Fruit fly (Drosophila melanogaster) whole organism, embryonic: ENCODE measurements around the gene Hap40.

Experiments
- Atf-2 ChIP-seq: fragments of 200-800 bp; sonication (Bioruptor generic); optimal IDR thresholded peaks from 2 replicates; lab custom pipeline; 2016; ENCODE audit warnings: missing biosample characterization, missing genetic modification characterization
- Blimp-1 ChIP-seq: fragments of 200-800 bp; sonication (Bioruptor generic); optimal IDR thresholded peaks from 3 replicates; lab custom pipeline; 2018; ENCODE audit warnings: missing biosample characterization, missing genetic modification characterization, mild to moderate bottlenecking, moderate library complexity, missing genetic modification reagents
- CG12071 ChIP-seq: fragments of 200-800 bp; sonication (Bioruptor generic); optimal IDR thresholded peaks from 3 replicates; lab custom pipeline; 2018; ENCODE audit warnings: missing biosample characterization, mild to moderate bottlenecking, missing genetic modification characterization
- CG13624 ChIP-seq: fragments of 200-800 bp; sonication (Bioruptor generic); optimal IDR thresholded peaks from 2 replicates; lab custom pipeline; 2016; ENCODE audit warnings: missing biosample characterization, missing genetic modification characterization
- CG13775 ChIP-seq: fragments of 200-800 bp; sonication (Bioruptor generic); optimal IDR thresholded peaks from 3 replicates; lab custom pipeline; 2017; ENCODE audit warnings: missing biosample characterization, mild to moderate bottlenecking, missing genetic modification characterization
- CG14860 ChIP-seq: fragments of 200-800 bp; sonication (Bioruptor generic); IDR thresholded peaks from 3 replicates; pipeline ENCODE4 v1.3.6; 2022; ENCODE audit warnings: missing biosample characterization, missing genetic modification characterization; ENCODE audit not compliant: partially characterized antibody
- CG16815 ChIP-seq: fragments of 200-800 bp; sonication (Bioruptor generic); optimal IDR thresholded peaks from 3 replicates; lab custom pipeline; 2017; ENCODE audit warnings: missing biosample characterization, mild to moderate bottlenecking, missing genetic modification characterization
- CG17328 ChIP-seq: fragments of 200-800 bp; sonication (Bioruptor generic); IDR thresholded peaks from 2 replicates; pipeline ENCODE4 v1.3.6; 2022; ENCODE audit warnings: missing biosample characterization, missing genetic modification characterization
- CG17359 ChIP-seq: fragments of 200-800 bp; sonication (Bioruptor generic); optimal IDR thresholded peaks from 3 replicates; lab custom pipeline; 2018; ENCODE audit warnings: missing biosample characterization, mild to moderate bottlenecking, missing genetic modification characterization, moderate library complexity
- CG17361 ChIP-seq: fragments of 200-800 bp; sonication (Bioruptor generic); IDR thresholded peaks from 3 replicates; pipeline ENCODE4 v1.3.6; 2022; ENCODE audit warnings: missing biosample characterization, missing genetic modification characterization
- CG1792 ChIP-seq: fragments of 200-800 bp; sonication (Bioruptor generic); optimal IDR thresholded peaks from 2 replicates; lab custom pipeline; 2016; ENCODE audit warnings: missing biosample characterization, missing genetic modification characterization
- CG33213 ChIP-seq: fragments of 200-800 bp; sonication (Bioruptor generic); optimal IDR thresholded peaks from 3 replicates; lab custom pipeline; 2016; ENCODE audit warnings: missing biosample characterization, missing genetic modification characterization
- CG3847 ChIP-seq: fragments of 200-800 bp; sonication (Bioruptor generic); IDR thresholded peaks from 2 replicates; pipeline ENCODE4 v1.3.6; 2022; ENCODE audit warnings: missing biosample characterization, missing genetic modification characterization
- CG4328 ChIP-seq: fragments of 200-800 bp; sonication (Bioruptor generic); optimal IDR thresholded peaks from 3 replicates; lab custom pipeline; 2017; ENCODE audit warnings: missing biosample characterization, missing genetic modification reagents, missing genetic modification characterization
- CG4404 ChIP-seq: fragments of 200-800 bp; sonication (Bioruptor generic); IDR thresholded peaks from 2 replicates; pipeline ENCODE4 v1.3.6; 2022; ENCODE audit warnings: missing biosample characterization, missing genetic modification characterization
- CG4424 ChIP-seq: fragments of 200-800 bp; sonication (Bioruptor generic); optimal IDR thresholded peaks from 3 replicates; lab custom pipeline; 2016; ENCODE audit warnings: missing biosample characterization, missing genetic modification characterization
- CG6272 ChIP-seq: fragments of 200-800 bp; sonication (Bioruptor generic); IDR thresholded peaks from 2 replicates; pipeline ENCODE4 v1.3.6; 2022; ENCODE audit warnings: missing biosample characterization, missing genetic modification characterization
- CG6813 ChIP-seq: fragments of 200-800 bp; sonication (Bioruptor generic); optimal IDR thresholded peaks from 2 replicates; lab custom pipeline; 2017; ENCODE audit warnings: missing biosample characterization, missing genetic modification characterization, mild to moderate bottlenecking, moderate library complexity, missing genetic modification reagents
- CG7357 ChIP-seq: fragments of 200-800 bp; sonication (Bioruptor generic); IDR thresholded peaks from 3 replicates; pipeline ENCODE4 v1.3.6; 2022; ENCODE audit warnings: missing biosample characterization, missing genetic modification characterization
- CG9932 ChIP-seq: fragments of 200-800 bp; sonication (Bioruptor generic); IDR thresholded peaks from 2 replicates; pipeline ENCODE4 v1.3.6; 2022; ENCODE audit warnings: missing biosample characterization, missing genetic modification characterization
- CrebB ChIP-seq: fragments of 200-800 bp; sonication (Bioruptor generic); optimal IDR thresholded peaks from 3 replicates; lab custom pipeline; 2018; ENCODE audit warnings: missing biosample characterization, mild to moderate bottlenecking, missing genetic modification characterization
- Dad ChIP-seq: fragments of 200-800 bp; sonication (Bioruptor generic); optimal IDR thresholded peaks from 3 replicates; lab custom pipeline; 2016; ENCODE audit warnings: missing biosample characterization, missing genetic modification characterization
- Deaf1 ChIP-seq: fragments of 200-800 bp; optimal IDR thresholded peaks from 3 replicates; lab custom pipeline; 2019; ENCODE audit warnings: missing biosample characterization, mild to moderate bottlenecking, missing genetic modification characterization, moderate library complexity
- Dll ChIP-seq: fragments of 200-800 bp; sonication (Bioruptor generic); IDR thresholded peaks from 4 replicates; pipeline ENCODE4 v1.3.6; 2022; ENCODE audit warnings: missing biosample characterization, missing genetic modification characterization; ENCODE audit not compliant: partially characterized antibody
- Doc3 ChIP-seq: fragments of 200-800 bp; sonication (Bioruptor generic); IDR thresholded peaks from 3 replicates; pipeline ENCODE4 v1.3.6; 2022; ENCODE audit warnings: missing biosample characterization, missing genetic modification characterization; ENCODE audit not compliant: partially characterized antibody
- Gsc ChIP-seq: fragments of 200-800 bp; sonication (Bioruptor generic); IDR thresholded peaks from 2 replicates; pipeline ENCODE4 v1.3.6; 2022; ENCODE audit warnings: missing biosample characterization, missing genetic modification characterization
- HLH3B ChIP-seq: fragments of 200-800 bp; sonication (Bioruptor generic); IDR thresholded peaks from 2 replicates; pipeline ENCODE4 v1.3.6; 2022; ENCODE audit warnings: missing biosample characterization, missing genetic modification characterization
- HLHmδ ChIP-seq: fragments of 200-800 bp; sonication (Bioruptor generic); optimal IDR thresholded peaks from 2 replicates; lab custom pipeline; 2018; ENCODE audit warnings: missing biosample characterization, mild to moderate bottlenecking, missing genetic modification characterization, moderate library complexity
- Hr3 ChIP-seq: fragments of 200-800 bp; sonication (Bioruptor generic); optimal IDR thresholded peaks from 3 replicates; lab custom pipeline; 2016; ENCODE audit warnings: missing biosample characterization, missing genetic modification characterization
- Nf-YA ChIP-seq: fragments of 200-800 bp; sonication (Bioruptor generic); IDR thresholded peaks from 2 replicates; pipeline ENCODE4 v1.3.6; 2022; ENCODE audit warnings: missing biosample characterization, missing genetic modification characterization
- Oaz ChIP-seq: fragments of 200-800 bp; sonication (Bioruptor generic); IDR thresholded peaks from 2 replicates; pipeline ENCODE4 v1.3.6; 2022; ENCODE audit warnings: missing biosample characterization, missing genetic modification characterization
- Rx ChIP-seq: fragments of 200-800 bp; sonication (Bioruptor generic); IDR thresholded peaks from 2 replicates; pipeline ENCODE4 v1.3.6; 2022; ENCODE audit warnings: missing biosample characterization, missing genetic modification characterization
- Usf ChIP-seq: fragments of 200-800 bp; sonication (Bioruptor generic); optimal IDR thresholded peaks from 2 replicates; lab custom pipeline; 2017; ENCODE audit warnings: missing genotype, missing biosample characterization, missing genetic modification characterization
- ac ChIP-seq: fragments of 200-800 bp; sonication (Bioruptor generic); optimal IDR thresholded peaks from 3 replicates; lab custom pipeline; 2017; ENCODE audit warnings: missing biosample characterization, mild to moderate bottlenecking, missing genetic modification characterization
- fd102C ChIP-seq: fragments of 200-800 bp; sonication (Bioruptor generic); optimal IDR thresholded peaks from 2 replicates; lab custom pipeline; 2018; ENCODE audit warnings: missing biosample characterization, mild to moderate bottlenecking, missing genetic modification characterization, moderate library complexity
- fu2 ChIP-seq: fragments of 200-800 bp; sonication (Bioruptor generic); optimal IDR thresholded peaks from 2 replicates; lab custom pipeline; 2016; ENCODE audit warnings: missing biosample characterization, missing genetic modification characterization
- gcm2 ChIP-seq: fragments of 200-800 bp; sonication (Bioruptor generic); optimal IDR thresholded peaks from 2 replicates; lab custom pipeline; 2016; ENCODE audit warnings: missing biosample characterization, missing genetic modification characterization
- grau ChIP-seq: fragments of 200-800 bp; optimal IDR thresholded peaks from 3 replicates; lab custom pipeline; 2019; ENCODE audit warnings: missing biosample characterization, mild to moderate bottlenecking, missing genetic modification characterization, moderate library complexity
- grn ChIP-seq: fragments of 200-800 bp; sonication (Bioruptor generic); optimal IDR thresholded peaks from 3 replicates; lab custom pipeline; 2017; ENCODE audit warnings: missing biosample characterization, missing genetic modification characterization
- insv ChIP-seq, 2 experiments: fragments of 200-800 bp; sonication (Bioruptor generic); optimal IDR thresholded peaks; 3 replicates each; lab custom pipeline; 2016 to 2018; ENCODE audit warnings: missing biosample characterization in 2 of 2, missing genetic modification characterization in 2 of 2
- nmo ChIP-seq: fragments of 200-800 bp; sonication (Bioruptor generic); optimal IDR thresholded peaks from 2 replicates; lab custom pipeline; 2018; ENCODE audit warnings: missing biosample characterization, mild to moderate bottlenecking, missing genetic modification characterization, moderate library complexity
- odd ChIP-seq: fragments of 200-800 bp; sonication (Bioruptor generic); optimal IDR thresholded peaks from 2 replicates; lab custom pipeline; 2017; ENCODE audit warnings: missing biosample characterization, mild to moderate bottlenecking, missing genetic modification characterization
- pzg ChIP-seq: fragments of 200-800 bp; sonication (Bioruptor generic); optimal IDR thresholded peaks from 3 replicates; lab custom pipeline; 2018; ENCODE audit warnings: missing biosample characterization, mild to moderate bottlenecking, missing genetic modification characterization, moderate library complexity
- repo ChIP-seq: fragments of 200-800 bp; sonication (Bioruptor generic); optimal IDR thresholded peaks from 2 replicates; lab custom pipeline; 2016; ENCODE audit warnings: missing biosample characterization, missing genetic modification characterization
- sc ChIP-seq, 3 experiments: fragments of >200 bp in 2 of 3; fragments of 200-800 bp in 1 of 3; sonication (Bioruptor generic) in 1 of 3; optimal IDR thresholded peaks; 2 replicates in 2 of 3; 3 replicates in 1 of 3; lab custom pipeline; 2017; ENCODE audit warnings: mild to moderate bottlenecking in 1 of 3, missing biosample characterization in 1 of 3, missing genetic modification characterization in 1 of 3, missing genetic modification reagents in 1 of 3
- slou ChIP-seq: fragments of 200-800 bp; sonication (Bioruptor generic); optimal IDR thresholded peaks from 3 replicates; lab custom pipeline; 2016; ENCODE audit warnings: missing biosample characterization, missing genetic modification characterization
- sug ChIP-seq: fragments of 200-800 bp; optimal IDR thresholded peaks from 2 replicates; lab custom pipeline; 2019; ENCODE audit warnings: missing biosample characterization, mild to moderate bottlenecking, missing genetic modification characterization, moderate library complexity
- tll ChIP-seq, 2 experiments: fragments of 200-800 bp in 1 of 2; fragments of >200 bp in 1 of 2; sonication (Bioruptor generic) in 1 of 2; optimal IDR thresholded peaks; 2 replicates each; lab custom pipeline; 2017 to 2019; ENCODE audit warnings: missing biosample characterization in 2 of 2, missing genetic modification characterization in 2 of 2, mild to moderate bottlenecking in 1 of 2, moderate library complexity in 1 of 2
- unpg ChIP-seq: fragments of 200-800 bp; sonication (Bioruptor generic); optimal IDR thresholded peaks from 3 replicates; lab custom pipeline; 2018; ENCODE audit warnings: missing biosample characterization, mild to moderate bottlenecking, missing genetic modification characterization, moderate library complexity
- wor ChIP-seq: fragments of 200-800 bp; sonication (Bioruptor generic); IDR thresholded peaks from 2 replicates; pipeline ENCODE4 v1.3.6; 2022; ENCODE audit warnings: missing biosample characterization, missing genetic modification characterization

Gene Hap40

dm6 chrX:15740288-15740726 lies 36.4 kb downstream of the Hap40 start (continued):
- TF ChIP-seq CG4424: peak; percentile 19
- peak; percentile 26; the same call in 1 of the 3 replicates for TF ChIP-seq CG7357 (GFP tag; lab: Robert Waterston, UW)
- TF ChIP-seq Deaf1 (tag; lab: Kevin White, UChicago): peak; percentile 77
- TF ChIP-seq Nf-YA (GFP tag; lab: Robert Waterston, UW): 0 out of 2 replicates have a peak, but pooled peaks have one; percentile 48
- peak; percentile 48 for TF ChIP-seq Blimp-1 (GFP tag; lab: Kevin White, UChicago)
- TF ChIP-seq CG14860: no peak
- TF ChIP-seq Oaz (GFP tag; lab: Robert Waterston, UW): peak; percentile 58
- TF ChIP-seq Usf: no peak
- TF ChIP-seq HLH3B (GFP tag; lab: Robert Waterston, UW): peak; percentile 68
- peak; percentile 3 for TF ChIP-seq Atf-2 (GFP tag; lab: Kevin White, UChicago)
- TF ChIP-seq Dad (GFP tag; lab: Kevin White, UChicago): peak; percentile 31
- peak; percentile 78 for TF ChIP-seq CG3847
- TF ChIP-seq CG6813: peak; percentile 37
- TF ChIP-seq grau (tag; lab: Kevin White, UChicago): peak; percentile 78
- peak; percentile 58 for TF ChIP-seq CG4328 (GFP tag; lab: Kevin White, UChicago)
- TF ChIP-seq insv (GFP tag; optimal IDR thresholded peaks at IDR 0.05; lab: Kevin White, UChicago): peak in 1 of 2 experiments; percentile 27
- no peak for TF ChIP-seq ac (GFP tag; lab: Kevin White, UChicago)
- TF ChIP-seq CG12071 (GFP tag; lab: Kevin White, UChicago): peak; percentile 67
- TF ChIP-seq CG33213 (GFP tag; lab: Kevin White, UChicago): peak; percentile 28
- peak; percentile 9; the same call in 1 of the 2 replicates for TF ChIP-seq CG6272 (GFP tag; lab: Robert Waterston, UW)
- peak; percentile 41 for TF ChIP-seq Hr3
- peak; percentile 62 for TF ChIP-seq odd (GFP tag; lab: Kevin White, UChicago)
- TF ChIP-seq pzg (GFP tag; lab: Kevin White, UChicago): peak; percentile 7
- no peak for TF ChIP-seq repo (GFP tag; lab: Kevin White, UChicago)
- TF ChIP-seq Dll (GFP tag; lab: Robert Waterston, UW): no peak
- peak; percentile 35 for TF ChIP-seq grn (GFP tag; lab: Kevin White, UChicago)
- peak; percentile 59 for TF ChIP-seq CG17361 (GFP tag; lab: Robert Waterston, UW)
- no peak for TF ChIP-seq HLHmδ (GFP tag; lab: Kevin White, UChicago)
- TF ChIP-seq nmo (GFP tag; lab: Kevin White, UChicago): peak; percentile 53
- peak; percentile 48 for TF ChIP-seq CG16815 (GFP tag; lab: Kevin White, UChicago)
- no peak for TF ChIP-seq fd102C
- TF ChIP-seq unpg (GFP tag; lab: Kevin White, UChicago): peak; percentile 77
- TF ChIP-seq CG13624 (GFP tag; lab: Kevin White, UChicago): peak; percentile 40
- peak; percentile 9 for TF ChIP-seq slou
- peak; percentile 50 for TF ChIP-seq CrebB
- peak; percentile 29 for TF ChIP-seq CG1792
- TF ChIP-seq CG13775: peak; percentile 48
- TF ChIP-seq fu2 (GFP tag; lab: Kevin White, UChicago): peak; percentile 37
- TF ChIP-seq gcm2 (GFP tag; lab: Kevin White, UChicago): peak; percentile 45
- no peak for TF ChIP-seq Doc3 (GFP tag; lab: Robert Waterston, UW)
- no peak for TF ChIP-seq tll (GFP tag; optimal IDR thresholded peaks at IDR 0.05; lab: Kevin White, UChicago)
- TF ChIP-seq Rx: peak; percentile 50; the same call in 1 of the 2 replicates
- TF ChIP-seq CG17359 (tag; lab: Kevin White, UChicago): peak; percentile 79
- peak; percentile 50 for TF ChIP-seq CG4404 (GFP tag; lab: Robert Waterston, UW)
- 0 out of 2 replicates have a peak, but pooled peaks have one; percentile 30 for TF ChIP-seq Gsc (GFP tag; lab: Robert Waterston, UW)
- no peak for TF ChIP-seq wor (GFP tag; lab: Robert Waterston, UW)
- TF ChIP-seq sc (optimal IDR thresholded peaks at IDR 0.05; lab: Kevin White, UChicago): no peak
- peak; percentile 6 for TF ChIP-seq sc (GFP tag; optimal IDR thresholded peaks at IDR 0.05; lab: Kevin White, UChicago)
- TF ChIP-seq CG9932 (GFP tag; lab: Robert Waterston, UW): peak; percentile 87
- TF ChIP-seq sug (tag; lab: Kevin White, UChicago): peak; percentile 54
- peak; percentile 70 for TF ChIP-seq CG17328 (GFP tag; lab: Robert Waterston, UW)
